Worm (Caenorhabditis elegans) whole organism, mixed stage, embryonic: ENCODE results near the gene acs-1.
A peak's percentile ranks its signal among the peaks of the same experiment; 100 is the strongest.

Experiments
- M03D4.4 ChIP-seq: sonication (generic microtip); optimal IDR thresholded peaks from 2 replicates; lab custom pipeline; 2017; ENCODE audit warnings: mild to moderate bottlenecking, missing genetic modification characterization, missing compliant biosample characterization
- blmp-1 ChIP-seq: fragments of 150-350 bp; optimal IDR thresholded peaks from 2 replicates; lab custom pipeline; 2014; ENCODE audit warnings: missing biosample characterization, missing genetic modification characterization
- ceh-39 ChIP-seq: fragments of 150-350 bp; optimal IDR thresholded peaks from 2 replicates; lab custom pipeline; 2014; ENCODE audit warnings: missing biosample characterization, missing genetic modification characterization
- ceh-43 ChIP-seq: fragments of 200-800 bp; sonication (Bioruptor generic); optimal IDR thresholded peaks from 2 replicates; lab custom pipeline; 2018; ENCODE audit warnings: mild to moderate bottlenecking, missing genetic modification characterization, moderate library complexity, missing compliant biosample characterization
- ceh-83 ChIP-seq: fragments of 200-800 bp; sonication (Bioruptor generic); optimal IDR thresholded peaks from 2 replicates; lab custom pipeline; 2018; ENCODE audit warnings: mild to moderate bottlenecking, missing genetic modification characterization, missing compliant biosample characterization
- ces-1 ChIP-seq: fragments of 150-350 bp; optimal IDR thresholded peaks from 2 replicates; lab custom pipeline; 2014; ENCODE audit warnings: missing biosample characterization, missing genetic modification reagents, missing genetic modification characterization
- drap-1 ChIP-seq: fragments of 200-800 bp; sonication (Bioruptor generic); optimal IDR thresholded peaks from 3 replicates; lab custom pipeline; 2018; ENCODE audit warnings: mild to moderate bottlenecking, missing genetic modification characterization, missing compliant biosample characterization
- elt-1 ChIP-seq: sonication (generic microtip); optimal IDR thresholded peaks from 2 replicates; lab custom pipeline; 2017; ENCODE audit warnings: missing genetic modification characterization, mild to moderate bottlenecking, missing compliant biosample characterization, antibody characterized with exemption, moderate library complexity, borderline replicate concordance; ENCODE audit not compliant: insufficient read depth
- elt-3 ChIP-seq: fragments of 150-350 bp; optimal IDR thresholded peaks from 2 replicates; lab custom pipeline; 2014; ENCODE audit warnings: missing biosample characterization, missing genetic modification characterization
- flh-1 ChIP-seq: fragments of 200-800 bp; sonication (Bioruptor generic); optimal IDR thresholded peaks from 2 replicates; lab custom pipeline; 2018; ENCODE audit warnings: mild to moderate bottlenecking, missing genetic modification characterization, moderate library complexity, missing compliant biosample characterization
- hlh-1 ChIP-seq: fragments of 150-350 bp; optimal IDR thresholded peaks from 2 replicates; lab custom pipeline; 2014; ENCODE audit warnings: missing biosample characterization, missing genetic modification reagents, missing genetic modification characterization
- lin-13 ChIP-seq: fragments of 150-350 bp; optimal IDR thresholded peaks from 2 replicates; lab custom pipeline; 2014; ENCODE audit warnings: missing biosample characterization, missing genetic modification characterization
- lin-32 ChIP-seq: fragments of 200-800 bp; sonication (Bioruptor generic); optimal IDR thresholded peaks from 2 replicates; lab custom pipeline; 2018; ENCODE audit warnings: mild to moderate bottlenecking, missing genetic modification characterization, missing compliant biosample characterization
- lsy-2 ChIP-seq: fragments of 150-350 bp; optimal IDR thresholded peaks from 2 replicates; lab custom pipeline; 2014; ENCODE audit warnings: missing biosample characterization, missing genetic modification characterization
- mab-5 ChIP-seq: fragments of 150-350 bp; optimal IDR thresholded peaks from 2 replicates; lab custom pipeline; 2014; ENCODE audit warnings: missing biosample characterization, missing genetic modification characterization
- mep-1 ChIP-seq: fragments of 150-350 bp; optimal IDR thresholded peaks from 2 replicates; lab custom pipeline; 2017; ENCODE audit warnings: missing biosample characterization, missing genetic modification reagents, missing genetic modification characterization, inconsistent platforms
- mls-2 ChIP-seq: sonication (generic microtip); optimal IDR thresholded peaks from 2 replicates; lab custom pipeline; 2016; ENCODE audit warnings: mild to moderate bottlenecking, missing genetic modification characterization, moderate library complexity, missing compliant biosample characterization
- nhr-12 ChIP-seq: fragments of 150-350 bp; optimal IDR thresholded peaks from 2 replicates; lab custom pipeline; 2014; ENCODE audit warnings: missing biosample characterization, missing genetic modification characterization
- nhr-237 ChIP-seq: fragments of 150-350 bp; optimal IDR thresholded peaks from 2 replicates; lab custom pipeline; 2014; ENCODE audit warnings: missing biosample characterization, missing genetic modification characterization
- nhr-28 ChIP-seq: fragments of 150-350 bp; optimal IDR thresholded peaks from 2 replicates; lab custom pipeline; 2014; ENCODE audit warnings: missing biosample characterization, missing genetic modification characterization
- nhr-76 ChIP-seq: sonication (generic microtip); optimal IDR thresholded peaks from 2 replicates; lab custom pipeline; 2017; ENCODE audit warnings: missing biosample characterization, missing genetic modification characterization
- pha-4 ChIP-seq: fragments of 150-350 bp; optimal IDR thresholded peaks from 2 replicates; lab custom pipeline; 2018; ENCODE audit warnings: missing biosample characterization, missing genetic modification reagents, missing genetic modification characterization
- sem-2 ChIP-seq: fragments of 200-800 bp; sonication (Bioruptor generic); optimal IDR thresholded peaks from 2 replicates; lab custom pipeline; 2018; ENCODE audit warnings: mild to moderate bottlenecking, missing genetic modification characterization, missing compliant biosample characterization
- snpc-4 ChIP-seq: fragments of 150-350 bp; optimal IDR thresholded peaks from 2 replicates; lab custom pipeline; 2014; ENCODE audit warnings: missing biosample characterization, missing genetic modification characterization
- sptf-1 ChIP-seq: sonication (generic microtip); optimal IDR thresholded peaks from 2 replicates; lab custom pipeline; 2017; ENCODE audit warnings: mild to moderate bottlenecking, missing genetic modification characterization, moderate library complexity, missing compliant biosample characterization
- tbx-8 ChIP-seq: fragments of 200-800 bp; sonication (Bioruptor generic); optimal IDR thresholded peaks from 2 replicates; lab custom pipeline; 2018; ENCODE audit warnings: mild to moderate bottlenecking, missing genetic modification characterization, moderate library complexity, missing compliant biosample characterization
- unc-120 ChIP-seq: sonication (generic microtip); optimal IDR thresholded peaks from 2 replicates; lab custom pipeline; 2017; ENCODE audit warnings: missing genetic modification characterization, missing compliant biosample characterization; ENCODE audit not compliant: poor library complexity, severe bottlenecking
- zip-8 ChIP-seq: fragments of 150-350 bp; optimal IDR thresholded peaks from 2 replicates; lab custom pipeline; 2014; ENCODE audit warnings: missing biosample characterization, missing genetic modification characterization
- ztf-11 ChIP-seq: fragments of 150-350 bp; optimal IDR thresholded peaks from 2 replicates; lab custom pipeline; 2014; ENCODE audit warnings: missing biosample characterization, missing genetic modification characterization

Gene acs-1

ce11 chrV:6517305-6518224 is 7.2 kb upstream of the acs-1 start:
- TF ChIP-seq unc-120 (tag; lab: Kevin White, UChicago) (peak; percentile 2), ztf-11 (tag; lab: Kevin White, UChicago) (no peak), hlh-1 (tag; lab: Kevin White, UChicago) (peak; percentile 20), mep-1 (no peak)

DNA sequence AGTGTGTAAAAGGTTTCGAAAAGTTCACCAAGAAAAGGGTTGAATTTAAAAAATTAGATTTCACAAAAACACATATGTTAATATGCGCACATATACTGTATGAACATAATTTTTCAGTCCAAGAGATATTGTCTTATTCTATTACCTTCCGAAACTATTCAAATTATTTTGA is 6.7 kb upstream of the acs-1 start, which contains the start of gene F46E10.3:
TSS of gene F46E10.3 (plus strand) at position 73 of the 172 bp plus-strand sequence.
- TF ChIP-seq blmp-1 (no peak), elt-3 (no peak), nhr-12 (tag; lab: Kevin White, UChicago) (no peak), ces-1 (GFP tag; lab: Kevin White, UChicago) (no peak), mep-1 (no peak), elt-1 (tag; lab: Kevin White, UChicago) (no peak), lsy-2 (tag; lab: Kevin White, UChicago) (no peak), ceh-39 (tag; lab: Kevin White, UChicago) (no peak), hlh-1 (tag; lab: Kevin White, UChicago) (no peak), lin-32 (GFP tag; lab: Kevin White, UChicago) (no peak), unc-120 (tag; lab: Kevin White, UChicago) (no peak), nhr-237 (tag; lab: Kevin White, UChicago) (no peak), sem-2 (no peak), ztf-11 (tag; lab: Kevin White, UChicago) (no peak), snpc-4 (no peak), lin-13 (tag; lab: Kevin White, UChicago) (no peak)

ce11 chrV:6520385-6521080 is 4.3 kb upstream of the acs-1 start, which contains the start of the genes F46E10.2 and F46E10.18:
Gene F46E10.2 (plus strand): TSS chrV:6520435.
Gene F46E10.18 (plus strand): TSS chrV:6521030.
- TF ChIP-seq M03D4.4 (tag; lab: Kevin White, UChicago) (no peak), lsy-2 (tag; lab: Kevin White, UChicago) (no peak), hlh-1 (tag; lab: Kevin White, UChicago) (no peak), nhr-28 (no peak), mls-2 (tag; lab: Kevin White, UChicago) (no peak), ceh-39 (tag; lab: Kevin White, UChicago) (no peak), flh-1 (GFP tag; lab: Kevin White, UChicago) (no peak), pha-4 (no peak), mab-5 (tag; lab: Kevin White, UChicago) (no peak), mep-1 (no peak), lin-13 (tag; lab: Kevin White, UChicago) (no peak), zip-8 (tag; lab: Kevin White, UChicago) (no peak), ceh-43 (GFP tag; lab: Kevin White, UChicago) (no peak), blmp-1 (no peak)

DNA sequence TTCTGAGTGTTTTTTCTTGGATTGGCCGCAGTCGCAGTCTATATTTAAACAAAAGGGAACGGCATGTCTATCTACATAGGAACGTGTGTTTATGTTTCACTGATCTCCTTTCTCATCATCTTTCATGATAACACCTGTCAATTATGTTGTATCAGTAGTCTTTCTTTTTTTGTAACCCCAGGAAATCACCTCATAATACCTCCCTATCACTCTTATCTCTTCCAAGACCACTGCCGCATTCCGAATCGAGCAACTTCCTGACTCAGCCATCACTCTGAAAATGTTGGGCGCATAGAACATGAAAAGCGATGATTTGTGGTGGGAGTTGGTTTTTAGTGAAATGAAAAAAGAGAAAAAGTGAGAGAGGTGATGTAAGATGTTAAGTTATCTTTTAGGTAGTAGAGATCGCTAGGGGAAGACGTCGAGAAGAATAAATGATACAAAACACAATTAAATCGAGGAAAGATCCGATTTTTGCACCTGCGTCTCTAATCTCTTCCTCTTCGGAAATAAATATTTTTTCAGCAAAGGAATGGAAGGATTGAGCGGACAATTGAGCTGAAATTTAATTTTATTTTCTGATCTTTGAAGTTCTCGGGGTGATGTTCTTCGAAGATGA is 1.8 kb upstream of the acs-1 start:
- no peak for TF ChIP-seq tbx-8 (GFP tag; lab: Kevin White, UChicago)
- no peak for TF ChIP-seq sptf-1 (tag; lab: Kevin White, UChicago)
- TF ChIP-seq snpc-4: no peak
- TF ChIP-seq mls-2 (tag; lab: Kevin White, UChicago): no peak
- TF ChIP-seq lsy-2 (tag; lab: Kevin White, UChicago): no peak
- TF ChIP-seq blmp-1: no peak

- TF ChIP-seq nhr-12 (tag; lab: Kevin White, UChicago) (no peak), nhr-237 (tag; lab: Kevin White, UChicago) (no peak), ceh-83 (GFP tag; lab: Kevin White, UChicago) (no peak), pha-4 (no peak), mep-1 (no peak), drap-1 (GFP tag; lab: Kevin White, UChicago) (no peak), zip-8 (tag; lab: Kevin White, UChicago) (no peak), lin-32 (GFP tag; lab: Kevin White, UChicago) (no peak), nhr-76 (no peak), elt-1 (tag; lab: Kevin White, UChicago) (no peak), mab-5 (tag; lab: Kevin White, UChicago) (no peak), lin-13 (tag; lab: Kevin White, UChicago) (no peak)
- TF ChIP-seq, all 35 proteins: peak for 0
Observed at ce11 chrV:6533030-6533429, 8.2 kb downstream of the acs-1 start, which contains the start of gene hpo-26. Gene hpo-26 (minus strand): TSS chrV:6533060.
